Worm (Caenorhabditis elegans): ENCODE measurements around the gene dre-1.

ce11 chrV:6541875-6542274 lies 4.4 kb downstream of the dre-1 start:
- peak; percentile 55 for TF ChIP-seq ref-2 (tag; optimal IDR thresholded peaks at IDR 0.05)
- TF ChIP-seq pqm-1 (tag; optimal IDR thresholded peaks at IDR 0.05): no peak
- TF ChIP-seq pax-1 (tag; optimal IDR thresholded peaks at IDR 0.05): no peak
- TF ChIP-seq elt-2 (tag; optimal IDR thresholded peaks at IDR 0.05): no peak
- TF ChIP-seq pha-2 (tag; optimal IDR thresholded peaks at IDR 0.05): no peak
